Worm (Caenorhabditis elegans) whole organism, L2 larva: ENCODE measurements around the gene T01B7.9.

Source experiments
- C34F6.9 ChIP-seq: fragments of 150-350 bp; optimal IDR thresholded peaks from 2 replicates; lab custom pipeline; 2014; ENCODE audit warnings: missing biosample characterization, missing genetic modification characterization
- F13H6.1 ChIP-seq: sonication (generic microtip); optimal IDR thresholded peaks from 2 replicates; lab custom pipeline; 2016; ENCODE audit warnings: missing genetic modification characterization, missing compliant biosample characterization
- alr-1 ChIP-seq: fragments of 150-350 bp; optimal IDR thresholded peaks from 2 replicates; lab custom pipeline; 2014; ENCODE audit warnings: missing biosample characterization, missing genetic modification characterization
- aly-2 ChIP-seq: fragments of 150-350 bp; optimal IDR thresholded peaks from 2 replicates; lab custom pipeline; 2014; ENCODE audit warnings: missing biosample characterization, missing genetic modification characterization
- ama-1 ChIP-seq: fragments of 150-350 bp; optimal IDR thresholded peaks from 2 replicates; lab custom pipeline; 2018; ENCODE audit warnings: inconsistent platforms
- blmp-1 ChIP-seq: sonication (generic microtip); optimal IDR thresholded peaks from 2 replicates; lab custom pipeline; 2017; ENCODE audit warnings: missing genetic modification characterization, mild to moderate bottlenecking, missing compliant biosample characterization, antibody characterized with exemption, moderate library complexity; ENCODE audit not compliant: insufficient read depth
- ceh-16 ChIP-seq: fragments of 150-350 bp; optimal IDR thresholded peaks from 2 replicates; lab custom pipeline; 2014; ENCODE audit warnings: missing biosample characterization, missing genetic modification characterization
- ceh-82 ChIP-seq: fragments of 150-350 bp; optimal IDR thresholded peaks from 2 replicates; lab custom pipeline; 2014; ENCODE audit warnings: missing biosample characterization, missing genetic modification characterization
- crh-2 ChIP-seq: sonication (generic microtip); optimal IDR thresholded peaks from 2 replicates; lab custom pipeline; 2017; ENCODE audit warnings: missing biosample characterization, missing genetic modification characterization
- dmd-4 ChIP-seq: sonication (generic microtip); optimal IDR thresholded peaks from 2 replicates; lab custom pipeline; 2017; ENCODE audit warnings: missing biosample characterization, missing genetic modification characterization
- egl-27 ChIP-seq: sonication (generic microtip); optimal IDR thresholded peaks from 3 replicates; lab custom pipeline; 2017; ENCODE audit warnings: missing biosample characterization, missing genetic modification reagents, missing genetic modification characterization
- elt-1 ChIP-seq: fragments of 150-350 bp; optimal IDR thresholded peaks from 2 replicates; lab custom pipeline; 2014; ENCODE audit warnings: missing biosample characterization, missing genetic modification characterization
- elt-3 ChIP-seq: sonication (generic microtip); optimal IDR thresholded peaks from 2 replicates; lab custom pipeline; 2017; ENCODE audit warnings: missing biosample characterization, missing genetic modification characterization
- fos-1 ChIP-seq: fragments of 150-350 bp; optimal IDR thresholded peaks from 2 replicates; lab custom pipeline; 2014; ENCODE audit warnings: missing biosample characterization, missing genetic modification characterization
- lin-11 ChIP-seq: fragments of 150-350 bp; sonication (generic microtip); optimal IDR thresholded peaks from 2 replicates; lab custom pipeline; 2014; ENCODE audit warnings: missing biosample characterization, missing genetic modification characterization, inconsistent platforms, mixed read lengths
- lin-13 ChIP-seq: fragments of 150-350 bp; optimal IDR thresholded peaks from 2 replicates; lab custom pipeline; 2014; ENCODE audit warnings: missing biosample characterization, missing genetic modification reagents, missing genetic modification characterization
- lin-39 ChIP-seq: fragments of 150-350 bp; optimal IDR thresholded peaks from 2 replicates; lab custom pipeline; 2014; ENCODE audit warnings: missing biosample characterization, missing genetic modification reagents, missing genetic modification characterization
- lsy-2 ChIP-seq, 2 experiments: fragments of 150-350 bp in 1 of 2; sonication (generic microtip) in 1 of 2; optimal IDR thresholded peaks; 2 replicates each; lab custom pipeline; 2014 to 2017; ENCODE audit warnings: missing biosample characterization in 2 of 2, missing genetic modification characterization in 2 of 2
- mab-5 ChIP-seq: fragments of 150-350 bp; optimal IDR thresholded peaks from 2 replicates; lab custom pipeline; 2014; ENCODE audit warnings: missing biosample characterization, missing genetic modification characterization
- mdl-1 ChIP-seq, 2 experiments: fragments of 150-350 bp in 1 of 2; sonication (generic microtip) in 1 of 2; optimal IDR thresholded peaks; 2 replicates each; lab custom pipeline; 2017; ENCODE audit warnings: missing biosample characterization in 2 of 2, missing genetic modification characterization in 2 of 2
- nhr-10 ChIP-seq: sonication (generic microtip); optimal IDR thresholded peaks from 2 replicates; lab custom pipeline; 2017; ENCODE audit warnings: missing biosample characterization, missing genetic modification characterization
- nhr-129 ChIP-seq: fragments of 150-350 bp; optimal IDR thresholded peaks from 2 replicates; lab custom pipeline; 2014; ENCODE audit warnings: missing biosample characterization, missing genetic modification characterization
- nhr-21 ChIP-seq: fragments of 150-350 bp; optimal IDR thresholded peaks from 2 replicates; lab custom pipeline; 2014; ENCODE audit warnings: missing biosample characterization, missing genetic modification characterization
- nhr-23 ChIP-seq: fragments of 150-350 bp; optimal IDR thresholded peaks from 2 replicates; lab custom pipeline; 2014; ENCODE audit warnings: missing biosample characterization, missing genetic modification reagents, missing genetic modification characterization
- nhr-237 ChIP-seq: fragments of 150-350 bp; optimal IDR thresholded peaks from 2 replicates; lab custom pipeline; 2014; ENCODE audit warnings: missing biosample characterization, missing genetic modification characterization
- nhr-25 ChIP-seq: fragments of 150-350 bp; sonication (generic microtip); optimal IDR thresholded peaks from 3 replicates; lab custom pipeline; 2014; ENCODE audit warnings: missing biosample characterization, missing genetic modification characterization
- sem-4 ChIP-seq: fragments of 150-350 bp; optimal IDR thresholded peaks from 2 replicates; lab custom pipeline; 2014; ENCODE audit warnings: missing biosample characterization, missing genetic modification reagents, missing genetic modification characterization
- skn-1 ChIP-seq: sonication (generic microtip); optimal IDR thresholded peaks from 2 replicates; lab custom pipeline; 2017; ENCODE audit warnings: missing biosample characterization, missing genetic modification characterization
- sma-3 ChIP-seq: sonication (generic microtip); optimal IDR thresholded peaks from 2 replicates; lab custom pipeline; 2016; ENCODE audit warnings: missing genetic modification reagents, missing genetic modification characterization, missing compliant biosample characterization
- sma-9 ChIP-seq, 2 experiments: fragments of 150-350 bp in 1 of 2; sonication (generic microtip) in 1 of 2; optimal IDR thresholded peaks; 2 replicates each; lab custom pipeline; 2014 to 2016; ENCODE audit warnings: missing genetic modification characterization in 2 of 2, mild to moderate bottlenecking in 1 of 2, missing biosample characterization in 1 of 2, missing compliant biosample characterization in 1 of 2, missing genetic modification reagents in 1 of 2, moderate library complexity in 1 of 2
- snpc-4 ChIP-seq: fragments of 150-350 bp; optimal IDR thresholded peaks from 2 replicates; lab custom pipeline; 2014; ENCODE audit warnings: missing biosample characterization, missing genetic modification characterization
- unc-39 ChIP-seq: fragments of 150-350 bp; optimal IDR thresholded peaks from 2 replicates; lab custom pipeline; 2014; ENCODE audit warnings: missing biosample characterization, missing genetic modification characterization
- unc-55 ChIP-seq: fragments of 150-350 bp; sonication (generic microtip); optimal IDR thresholded peaks from 3 replicates; lab custom pipeline; 2014; ENCODE audit warnings: missing biosample characterization, missing genetic modification reagents, missing genetic modification characterization
- unc-62 ChIP-seq: fragments of 150-350 bp; optimal IDR thresholded peaks from 2 replicates; lab custom pipeline; 2014; ENCODE audit warnings: missing biosample characterization, missing genetic modification reagents, missing genetic modification characterization
- zag-1 ChIP-seq: fragments of 150-350 bp; optimal IDR thresholded peaks from 2 replicates; lab custom pipeline; 2014; ENCODE audit warnings: missing biosample characterization, missing genetic modification characterization
- ztf-1 ChIP-seq: fragments of 200-800 bp; sonication (Bioruptor generic); conservative IDR thresholded peaks from 2 replicates; pipeline ENCODE4 v1.3.6; 2022; ENCODE audit warnings: missing genetic modification characterization, missing compliant biosample characterization
- ztf-11 ChIP-seq: sonication (generic microtip); optimal IDR thresholded peaks from 2 replicates; lab custom pipeline; 2017; ENCODE audit warnings: missing biosample characterization, missing genetic modification characterization
- ztf-4 ChIP-seq: fragments of 150-350 bp; optimal IDR thresholded peaks from 2 replicates; lab custom pipeline; 2014; ENCODE audit warnings: missing biosample characterization, missing genetic modification characterization

T01B7.9 gene

DNA sequence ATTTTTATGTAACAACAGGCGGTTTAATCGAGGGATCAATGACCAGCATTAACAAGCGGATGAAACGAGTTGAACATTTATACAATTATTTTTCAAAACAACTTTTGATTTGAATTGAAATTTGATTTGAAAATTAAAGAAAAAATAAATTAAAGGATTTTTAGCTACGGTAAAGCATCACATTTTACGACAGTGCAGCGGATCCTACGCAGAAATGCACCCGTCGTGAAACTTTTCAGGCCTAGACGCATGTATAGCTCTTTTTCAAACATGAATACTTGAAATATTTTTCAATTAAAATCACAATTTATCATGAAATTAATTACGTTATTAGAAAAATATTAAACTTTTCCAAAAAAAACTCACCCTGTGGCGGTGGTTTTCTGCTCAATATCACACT is 25.5 kb downstream of the T01B7.9 start:
- TF ChIP-seq nhr-25 (tag; lab: Kevin White, UChicago) (no peak), lsy-2 (tag; optimal IDR thresholded peaks at IDR 0.05; lab: Kevin White, UChicago) (peak in 1 of 2 experiments; percentile 86)

DNA sequence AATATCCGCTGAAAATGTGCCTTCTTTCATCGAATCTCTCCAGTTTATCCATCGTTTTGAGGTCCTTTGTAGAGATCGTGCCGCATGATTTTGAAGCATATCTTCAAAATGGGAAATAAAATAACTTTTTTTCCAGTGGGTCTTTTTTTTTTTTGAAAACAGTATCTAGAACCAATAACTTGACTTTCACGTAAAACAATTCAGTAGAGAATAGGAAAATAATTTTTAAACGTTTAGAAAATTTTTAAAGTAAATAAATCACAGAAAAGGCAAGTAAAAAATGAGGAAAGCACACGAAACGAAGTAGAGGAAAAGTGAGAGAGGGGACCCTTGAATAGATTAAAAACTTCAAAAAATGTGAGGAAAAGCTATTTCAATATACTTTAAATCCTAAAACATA is 27.8 kb downstream of the T01B7.9 start, which contains the start of gene chdh-1:
Gene chdh-1, minus strand, starts transcription at position 101 of the 400 bp plus-strand sequence.
- TF ChIP-seq snpc-4 (tag; lab: Kevin White, UChicago) (no peak), sma-9 (GFP tag; optimal IDR thresholded peaks at IDR 0.05; lab: Kevin White, UChicago) (no peak), sma-9 (tag; optimal IDR thresholded peaks at IDR 0.05; lab: Kevin White, UChicago) (no peak), nhr-21 (no peak), lin-13 (no peak), ztf-4 (tag; lab: Kevin White, UChicago) (no peak), elt-1 (tag; lab: Kevin White, UChicago) (no peak), C34F6.9 (tag; lab: Kevin White, UChicago) (no peak), ceh-82 (tag; lab: Kevin White, UChicago) (no peak), lsy-2 (tag; optimal IDR thresholded peaks at IDR 0.05; lab: Kevin White, UChicago) (no peak), zag-1 (tag; lab: Kevin White, UChicago) (no peak), lin-11 (tag; lab: Kevin White, UChicago) (no peak), nhr-129 (no peak), alr-1 (tag; lab: Kevin White, UChicago) (no peak), nhr-23 (tag; lab: Kevin White, UChicago) (no peak), aly-2 (tag; lab: Kevin White, UChicago) (no peak), lin-39 (tag; lab: Kevin White, UChicago) (no peak), sma-3 (GFP tag; lab: Kevin White, UChicago) (no peak), F13H6.1 (tag; lab: Kevin White, UChicago) (no peak)

DNA sequence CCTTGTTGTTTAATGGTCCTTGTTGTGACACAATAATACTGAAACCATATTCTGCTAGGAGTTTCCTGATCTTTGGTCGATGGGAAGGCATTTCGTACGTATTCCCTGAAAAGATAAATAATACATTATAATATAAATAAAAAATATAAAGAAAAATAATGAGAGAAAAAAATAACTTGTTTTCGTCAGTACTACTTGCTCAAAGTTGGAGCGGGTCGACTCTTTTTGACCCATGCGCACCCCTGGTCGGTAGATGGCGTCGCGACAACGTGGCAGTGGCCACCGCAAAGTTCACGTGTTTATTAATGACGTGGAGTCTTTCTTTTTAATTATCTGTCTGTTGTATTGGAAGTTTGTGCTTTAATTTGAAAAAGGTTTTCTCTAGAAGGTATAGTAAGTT is 30.8 kb downstream of the T01B7.9 start, which contains the start of gene C34C6.10:
Gene C34C6.10, minus strand, starts transcription at position 101 of the 400 bp plus-strand sequence.
- TF ChIP-seq nhr-237 (tag; lab: Kevin White, UChicago) (no peak), nhr-25 (tag; lab: Kevin White, UChicago) (no peak), fos-1 (tag; lab: Kevin White, UChicago) (no peak), ztf-11 (tag; lab: Kevin White, UChicago) (no peak), mdl-1 (tag; optimal IDR thresholded peaks at IDR 0.05; lab: Kevin White, UChicago) (no peak), unc-55 (GFP tag; lab: Kevin White, UChicago) (no peak), unc-62 (no peak), aly-2 (tag; lab: Kevin White, UChicago) (no peak), skn-1 (tag; lab: Kevin White, UChicago) (no peak), ama-1 (no peak), zag-1 (tag; lab: Kevin White, UChicago) (no peak), lin-11 (tag; lab: Kevin White, UChicago) (no peak), lin-13 (no peak), elt-3 (no peak)

DNA sequence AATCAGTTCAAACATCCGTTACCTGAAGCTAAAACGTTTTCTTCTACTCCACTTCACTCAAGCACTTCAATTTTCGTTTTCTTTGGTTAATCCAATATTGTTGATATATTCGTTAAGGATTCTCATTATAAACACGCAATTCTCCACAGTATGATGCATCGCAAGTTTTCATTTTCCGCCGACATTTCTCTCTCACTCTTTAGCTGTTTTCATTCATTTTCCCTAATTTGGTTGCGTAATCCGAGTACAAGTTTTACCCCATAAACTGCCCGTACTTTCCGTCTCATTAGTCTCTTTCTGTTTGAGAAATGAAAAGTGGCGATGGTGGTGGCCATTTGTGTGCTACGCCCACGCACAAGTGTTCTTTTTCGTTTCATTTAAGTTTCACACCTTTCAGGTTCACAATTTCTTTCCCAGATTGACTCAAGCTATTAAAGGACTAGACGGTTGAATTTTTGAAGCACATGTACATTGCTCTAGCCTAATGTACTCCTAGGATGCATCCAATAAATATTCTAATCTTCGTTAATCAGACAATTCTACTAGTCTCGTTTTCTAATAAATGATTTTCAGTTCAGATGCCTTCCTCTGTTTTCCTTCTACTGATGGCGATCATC is 35.1 kb downstream of the T01B7.9 start, which contains the start of gene C34C6.3:
Gene C34C6.3, plus strand, starts transcription at position 567 of the 617 bp plus-strand sequence.
- TF ChIP-seq nhr-21 (no peak), nhr-129 (no peak), lin-39 (tag; lab: Kevin White, UChicago) (no peak), ztf-4 (tag; lab: Kevin White, UChicago) (no peak), ceh-82 (tag; lab: Kevin White, UChicago) (no peak), fos-1 (tag; lab: Kevin White, UChicago) (no peak), blmp-1 (tag; lab: Kevin White, UChicago) (no peak), nhr-10 (tag; lab: Kevin White, UChicago) (no peak), ceh-16 (no peak), nhr-237 (tag; lab: Kevin White, UChicago) (no peak), lin-13 (no peak), ztf-11 (tag; lab: Kevin White, UChicago) (no peak), elt-3 (no peak), crh-2 (tag; lab: Kevin White, UChicago) (no peak)

DNA sequence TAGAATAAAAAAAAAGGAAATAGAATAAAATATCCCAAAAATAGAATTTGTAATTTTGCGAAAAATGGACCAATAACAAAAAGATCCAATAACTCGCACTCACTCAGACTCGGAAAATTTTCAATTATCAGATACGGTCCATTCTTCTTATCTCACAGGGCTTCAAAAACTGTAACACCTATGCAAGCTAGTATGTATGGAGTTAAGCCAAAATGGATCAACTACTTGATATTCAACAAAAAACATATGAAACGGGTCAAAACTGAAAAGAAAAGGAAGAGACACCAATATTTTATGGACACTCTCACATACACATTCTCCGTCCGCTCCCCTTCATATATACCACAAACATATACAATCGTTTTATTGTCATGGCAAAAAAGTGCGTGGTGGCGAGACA is 41.0 kb downstream of the T01B7.9 start, which contains the start of gene C34C6.9:
Gene C34C6.9, plus strand, starts transcription at position 301 of the 400 bp plus-strand sequence.
- no peak for TF ChIP-seq egl-27 (tag; lab: Kevin White, UChicago)
- TF ChIP-seq sem-4: no peak
- no peak for TF ChIP-seq mab-5 (tag; lab: Kevin White, UChicago)
- no peak for TF ChIP-seq dmd-4 (tag; lab: Kevin White, UChicago)
- TF ChIP-seq ztf-1 (GFP tag; lab: Robert Waterston, UW): no peak
- TF ChIP-seq nhr-237 (tag; lab: Kevin White, UChicago): no peak
- no peak for TF ChIP-seq sma-3 (GFP tag; lab: Kevin White, UChicago)
- TF ChIP-seq unc-39: no peak
